Fruit fly (Drosophila melanogaster): ENCODE measurements around the gene vn.
A peak's percentile ranks its signal among the peaks of the same experiment; 100 is the strongest.

dm6 chr3L:5869614-5870204 is 24.2 kb upstream of the vn start:
- TF ChIP-seq CG8478 (optimal IDR thresholded peaks at IDR 0.05): no peak
- TF ChIP-seq CTCF (optimal IDR thresholded peaks at IDR 0.05): peak; percentile 100

Data from S2 (cell line).